Worm (Caenorhabditis elegans) whole organism, early embryonic: ENCODE data around the gene F54D5.5.

Source experiments
- aly-1 ChIP-seq: sonication (generic microtip); optimal IDR thresholded peaks from 2 replicates; lab custom pipeline; 2016; ENCODE audit warnings: missing genetic modification characterization, missing compliant biosample characterization
- ama-1 ChIP-seq: fragments of 150-350 bp; optimal IDR thresholded peaks from 2 replicates; lab custom pipeline; 2014
- ceh-13 ChIP-seq: fragments of 200-800 bp; sonication (Bioruptor generic); optimal IDR thresholded peaks from 2 replicates; lab custom pipeline; 2018; ENCODE audit warnings: mild to moderate bottlenecking, missing genetic modification characterization, missing compliant biosample characterization
- ceh-36 ChIP-seq: sonication (generic microtip); optimal IDR thresholded peaks from 2 replicates; lab custom pipeline; 2016; ENCODE audit warnings: missing genetic modification characterization, inconsistent platforms, missing compliant biosample characterization
- hmg-4 ChIP-seq: fragments of 200-800 bp; sonication (Bioruptor generic); optimal IDR thresholded peaks from 2 replicates; lab custom pipeline; 2018; ENCODE audit warnings: mild to moderate bottlenecking, missing genetic modification characterization, missing compliant biosample characterization
- pes-1 ChIP-seq: fragments of 200-800 bp; sonication (Bioruptor generic); IDR thresholded peaks from 2 replicates; pipeline ENCODE4 v1.3.6; 2022; ENCODE audit warnings: missing genetic modification reagents, missing genetic modification characterization, missing compliant biosample characterization

DNA sequence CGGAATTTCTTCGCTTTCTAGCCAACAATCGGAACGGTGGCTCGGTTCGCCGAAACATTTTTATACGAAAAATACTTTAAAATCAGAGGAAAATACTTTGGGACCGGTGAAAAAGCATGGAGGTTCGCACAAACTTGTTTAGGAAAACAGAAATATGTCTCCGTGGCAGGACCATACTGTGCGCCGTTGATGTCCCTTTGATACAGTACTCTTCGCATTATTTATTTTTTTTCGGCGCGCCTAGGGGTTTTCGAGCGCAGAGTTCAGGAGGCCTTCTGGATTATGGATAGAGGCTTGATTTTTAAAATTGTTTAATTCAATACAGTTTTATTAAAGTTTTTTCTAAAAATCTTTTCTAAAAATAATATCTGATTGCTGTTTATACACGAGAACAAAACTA lies 22.1 kb downstream of the F54D5.5 start, which contains the start of gene F54D5.9:
- TF ChIP-seq ceh-13: no peak
- no peak for TF ChIP-seq ama-1 (lab: Kevin White, UChicago)
- no peak for TF ChIP-seq aly-1 (tag; lab: Kevin White, UChicago)
- no peak for TF ChIP-seq ceh-36 (tag; lab: Kevin White, UChicago)
- TF ChIP-seq pes-1: no peak
- TF ChIP-seq hmg-4: no peak
